Worm (Caenorhabditis elegans): ENCODE measurements around the gene fmi-1.
A peak's percentile ranks its signal among the peaks of the same experiment; 100 is the strongest.

Gene fmi-1

ce11 chrV:13047574-13048030, 28.7 kb downstream of the fmi-1 start, which contains the start of gene W07G4.5 (continued):
- TF ChIP-seq unc-130 (GFP tag; optimal IDR thresholded peaks at IDR 0.05), result no peak
- TF ChIP-seq mxl-2 (GFP tag; conservative IDR thresholded peaks at IDR 0.05), result no peak
- peak; percentile 37 to 87 for TF ChIP-seq hif-1 (tag; optimal IDR thresholded peaks at IDR 0.05)
- no peak for TF ChIP-seq Y75B8A.6 (GFP tag; IDR thresholded peaks at IDR 0.05)
- no peak for TF ChIP-seq T26A8.4 (GFP tag; IDR thresholded peaks at IDR 0.05)
- TF ChIP-seq ceh-82 (tag; optimal IDR thresholded peaks at IDR 0.05), result no peak
- no peak for TF ChIP-seq zip-2 (tag; optimal IDR thresholded peaks at IDR 0.05)
- no peak for TF ChIP-seq zip-11 (GFP tag; IDR thresholded peaks at IDR 0.05)
- TF ChIP-seq tag-97 (GFP tag; IDR thresholded peaks at IDR 0.05), result no peak

ce11 chrV:13049149-13049610, 30.3 kb downstream of the fmi-1 start, which contains the start of gene W07G4.8:
Gene W07G4.8 (minus strand): TSS chrV:13049560.
- TF ChIP-seq daf-16 (GFP tag; optimal IDR thresholded peaks at IDR 0.05) (no peak), daf-16 (tag; optimal IDR thresholded peaks at IDR 0.05) (peak; percentile 85), pqm-1 (tag; optimal IDR thresholded peaks at IDR 0.05) (peak; percentile 62), nhr-11 (tag; optimal IDR thresholded peaks at IDR 0.05) (no peak), dve-1 (tag; optimal IDR thresholded peaks at IDR 0.05; ENCODE audit: insufficient read depth) (peak; percentile 67), mep-1 (tag; optimal IDR thresholded peaks at IDR 0.05) (peak; percentile 30), ama-1 (optimal IDR thresholded peaks at IDR 0.05) (peak; percentile 73), unc-62 (GFP tag; optimal IDR thresholded peaks at IDR 0.05 in 1 of 2) (peak in 1 of 2 experiments; percentile 71), unc-62 (tag; optimal IDR thresholded peaks at IDR 0.05) (no peak), aha-1 (tag) (no peak), nhr-28 (tag; optimal IDR thresholded peaks at IDR 0.05) (peak; percentile 79), snpc-1.2 (GFP tag; IDR thresholded peaks at IDR 0.05) (no peak), tra-1 (GFP tag; IDR thresholded peaks at IDR 0.05) (0 out of 2 replicates have a peak, but pooled peaks have one; percentile 32), dmd-6 (GFP tag; IDR thresholded peaks at IDR 0.05) (peak; percentile 60), hlh-11 (tag; optimal IDR thresholded peaks at IDR 0.05) (peak; percentile 76), nhr-77 (tag; optimal IDR thresholded peaks at IDR 0.05) (peak; percentile 38)

ce11 chrV:13053635-13054034, 34.8 kb downstream of the fmi-1 start, which contains the start of gene srr-1:
Gene srr-1 (minus strand): TSS chrV:13053735.
- no peak for TF ChIP-seq ztf-11 (tag; optimal IDR thresholded peaks at IDR 0.05)
- TF ChIP-seq unc-130 (GFP tag; optimal IDR thresholded peaks at IDR 0.05), result no peak
- no peak for TF ChIP-seq gei-8 (GFP tag; optimal IDR thresholded peaks at IDR 0.05)
- no peak for TF ChIP-seq nhr-77 (tag; optimal IDR thresholded peaks at IDR 0.05)
- no peak for TF ChIP-seq hlh-11 (tag; optimal IDR thresholded peaks at IDR 0.05)
- TF ChIP-seq mes-2 (tag; optimal IDR thresholded peaks at IDR 0.05; ENCODE audit: poor library complexity, severe bottlenecking), result no peak
- no peak for TF ChIP-seq nhr-25 (tag; optimal IDR thresholded peaks at IDR 0.05; ENCODE audit: borderline replicate concordance, insufficient read depth)
- no peak for TF ChIP-seq tag-97 (GFP tag; IDR thresholded peaks at IDR 0.05)
- no peak for TF ChIP-seq zfp-2 (tag; optimal IDR thresholded peaks at IDR 0.05)
- TF ChIP-seq F49E8.2 (tag; optimal IDR thresholded peaks at IDR 0.05; ENCODE audit: borderline replicate concordance), result no peak
- no peak for TF ChIP-seq ctbp-1 (GFP tag; IDR thresholded peaks at IDR 0.05)
- TF ChIP-seq nhr-10 (tag; optimal IDR thresholded peaks at IDR 0.05), result no peak
- no peak for TF ChIP-seq Y48G9A.11 (GFP tag; IDR thresholded peaks at IDR 0.05)
- TF ChIP-seq T20F7.1 (GFP tag; optimal IDR thresholded peaks at IDR 0.05), result no peak
- no peak for TF ChIP-seq nhr-111 (GFP tag; optimal IDR thresholded peaks at IDR 0.05)
- TF ChIP-seq zip-2 (tag; optimal IDR thresholded peaks at IDR 0.05), result no peak
- no peak for TF ChIP-seq skn-1 (tag; optimal IDR thresholded peaks at IDR 0.05)

ce11 chrV:13061836-13062235, 43.0 kb downstream of the fmi-1 start, which contains the start of gene F42E8.1:
Gene F42E8.1 (plus strand): TSS chrV:13062136.
- TF ChIP-seq F10B5.3 (tag; optimal IDR thresholded peaks at IDR 0.05), result no peak
- TF ChIP-seq R02D3.7 (tag; optimal IDR thresholded peaks at IDR 0.05), result no peak
- TF ChIP-seq nhr-77 (tag; optimal IDR thresholded peaks at IDR 0.05), result no peak
- no peak for TF ChIP-seq arid-1 (GFP tag; conservative IDR thresholded peaks at IDR 0.05)
- TF ChIP-seq spr-3 (GFP tag; optimal IDR thresholded peaks at IDR 0.05), result no peak
- TF ChIP-seq skn-1 (tag; optimal IDR thresholded peaks at IDR 0.05), result no peak
- TF ChIP-seq ZK337.2 (GFP tag; IDR thresholded peaks at IDR 0.05), result no peak
- TF ChIP-seq mxl-3 (GFP tag; optimal IDR thresholded peaks at IDR 0.05), result no peak
